Fruit fly (Drosophila melanogaster): ENCODE measurements around the gene RnrL.

RnrL gene

dm6 chr2L:10310614-10311382 is 16.9 kb downstream of the RnrL start, which contains the start of gene Cdk5alpha:
TSS of gene Cdk5alpha (minus strand) at chr2L:10310956.
- TF ChIP-seq tai (GFP tag; optimal IDR thresholded peaks at IDR 0.05) (peak; percentile 59), Hr83 (GFP tag; optimal IDR thresholded peaks at IDR 0.05; ENCODE audit: poor library complexity, severe bottlenecking) (peak; percentile 6), Hr78 (GFP tag; optimal IDR thresholded peaks at IDR 0.05) (no peak), Hnf4 (GFP tag; optimal IDR thresholded peaks at IDR 0.05) (peak; percentile 33)

dm6 chr2L:10306518-10307260 is 21.1 kb downstream of the RnrL start, which contains the start of the genes CG5390 and CG4968:
TSS of gene CG5390 (minus strand) at chr2L:10306594.
TSS of gene CG4968 (plus strand) at chr2L:10306922.
- peak; percentile 74 for TF ChIP-seq h (GFP tag; optimal IDR thresholded peaks at IDR 0.05)
- no peak for TF ChIP-seq Vsx2 (GFP tag; optimal IDR thresholded peaks at IDR 0.05; ENCODE audit: partially characterized antibody)
- TF ChIP-seq fru (GFP tag; optimal IDR thresholded peaks at IDR 0.05) = no peak
- no peak for TF ChIP-seq dmrt93B (GFP tag; optimal IDR thresholded peaks at IDR 0.05)
- TF ChIP-seq Jra (GFP tag; optimal IDR thresholded peaks at IDR 0.05) = peak; percentile 56
- TF ChIP-seq Hr78 (GFP tag; optimal IDR thresholded peaks at IDR 0.05) = no peak
- TF ChIP-seq rgr (GFP tag; optimal IDR thresholded peaks at IDR 0.05) = peak; percentile 80
- peak; percentile 79 for TF ChIP-seq Hnf4 (GFP tag; optimal IDR thresholded peaks at IDR 0.05)
- no peak for TF ChIP-seq N (GFP tag; optimal IDR thresholded peaks at IDR 0.05)
- TF ChIP-seq pan (optimal IDR thresholded peaks at IDR 0.05) = no peak
- TF ChIP-seq br (GFP tag; optimal IDR thresholded peaks at IDR 0.05) = no peak
- no peak for TF ChIP-seq GATAd (GFP tag; optimal IDR thresholded peaks at IDR 0.05)
- TF ChIP-seq lola (GFP tag; optimal IDR thresholded peaks at IDR 0.05) = no peak
- TF ChIP-seq Mio (GFP tag; optimal IDR thresholded peaks at IDR 0.05) = no peak
- TF ChIP-seq dsf (GFP tag; optimal IDR thresholded peaks at IDR 0.05; ENCODE audit: borderline replicate concordance) = peak; percentile 46
- TF ChIP-seq psq (GFP tag; optimal IDR thresholded peaks at IDR 0.05) = peak; percentile 71
- peak; percentile 67 for TF ChIP-seq woc (GFP tag; optimal IDR thresholded peaks at IDR 0.05)
- TF ChIP-seq CG32264 (GFP tag; optimal IDR thresholded peaks at IDR 0.05) = no peak
- peak; percentile 3 for TF ChIP-seq Dif (GFP tag; optimal IDR thresholded peaks at IDR 0.05; ENCODE audit: partially characterized antibody)
- peak; percentile 81 for TF ChIP-seq OdsH (GFP tag; optimal IDR thresholded peaks at IDR 0.05)
- peak; percentile 82 for TF ChIP-seq HLH106 (tag; optimal IDR thresholded peaks at IDR 0.05)
- TF ChIP-seq CrebA (GFP tag; optimal IDR thresholded peaks at IDR 0.05; ENCODE audit: borderline replicate concordance) = no peak
- peak; percentile 69 for TF ChIP-seq ey (GFP tag; optimal IDR thresholded peaks at IDR 0.05)
- no peak for TF ChIP-seq jim (GFP tag; optimal IDR thresholded peaks at IDR 0.05)
- TF ChIP-seq CG9705 (GFP tag; optimal IDR thresholded peaks at IDR 0.05) = peak; percentile 72
- TF ChIP-seq sage (GFP tag; optimal IDR thresholded peaks at IDR 0.05) = peak; percentile 88
- TF ChIP-seq Hr83 (GFP tag; optimal IDR thresholded peaks at IDR 0.05; ENCODE audit: poor library complexity, severe bottlenecking) = no peak
- no peak for TF ChIP-seq usp (GFP tag; optimal IDR thresholded peaks at IDR 0.05)
- TF ChIP-seq Abd-B (GFP tag; optimal IDR thresholded peaks at IDR 0.05) = no peak
- TF ChIP-seq Rel (GFP tag; optimal IDR thresholded peaks at IDR 0.05) = peak; percentile 84
- peak; percentile 69 for TF ChIP-seq Rel (tag; optimal IDR thresholded peaks at IDR 0.05)
- TF ChIP-seq dl (GFP tag; optimal IDR thresholded peaks at IDR 0.05; ENCODE audit: insufficient read depth in 1 of 2, partially characterized antibody in 2 of 2) = no peak
- TF ChIP-seq foxo (GFP tag; optimal IDR thresholded peaks at IDR 0.05) = peak in 1 of 2 experiments; percentile 84
- no peak for TF ChIP-seq Myc (optimal IDR thresholded peaks at IDR 0.05)
- peak; percentile 66 for TF ChIP-seq tai (GFP tag; optimal IDR thresholded peaks at IDR 0.05)
- no peak for TF ChIP-seq Dfd (GFP tag; optimal IDR thresholded peaks at IDR 0.05)
- peak; percentile 90 for TF ChIP-seq brk (GFP tag; optimal IDR thresholded peaks at IDR 0.05)
- TF ChIP-seq Sp1 (GFP tag; optimal IDR thresholded peaks at IDR 0.05) = peak; percentile 85
- TF ChIP-seq sv (GFP tag; optimal IDR thresholded peaks at IDR 0.05) = peak; percentile 52
